Fruit fly (Drosophila melanogaster): ENCODE results near the gene heph.

The heph gene

DNA sequence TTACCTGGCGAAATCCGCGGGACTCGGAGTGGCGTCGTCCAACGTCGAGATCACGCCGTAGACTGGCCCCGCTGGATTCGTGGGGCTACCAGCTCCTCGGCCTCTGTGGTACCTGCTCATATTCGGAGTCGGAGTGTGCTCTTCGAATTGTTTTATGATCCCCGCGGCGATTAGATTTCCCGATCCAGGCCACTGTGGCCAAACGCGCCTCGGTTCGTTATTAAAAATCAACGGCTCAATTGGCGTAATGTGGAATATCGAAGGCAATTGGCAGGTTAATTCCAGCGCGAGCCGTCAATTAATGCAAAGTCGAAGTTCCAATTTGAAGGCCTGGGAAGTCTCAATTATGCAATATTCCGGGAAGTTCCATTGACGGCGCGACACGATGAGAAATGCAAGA, 205.7 kb downstream of the heph start:
- no peak for TF ChIP-seq br (GFP tag; optimal IDR thresholded peaks at IDR 0.05)
- no peak for TF ChIP-seq Dfd (GFP tag; optimal IDR thresholded peaks at IDR 0.05)
- TF ChIP-seq OdsH (GFP tag; optimal IDR thresholded peaks at IDR 0.05), result no peak

DNA sequence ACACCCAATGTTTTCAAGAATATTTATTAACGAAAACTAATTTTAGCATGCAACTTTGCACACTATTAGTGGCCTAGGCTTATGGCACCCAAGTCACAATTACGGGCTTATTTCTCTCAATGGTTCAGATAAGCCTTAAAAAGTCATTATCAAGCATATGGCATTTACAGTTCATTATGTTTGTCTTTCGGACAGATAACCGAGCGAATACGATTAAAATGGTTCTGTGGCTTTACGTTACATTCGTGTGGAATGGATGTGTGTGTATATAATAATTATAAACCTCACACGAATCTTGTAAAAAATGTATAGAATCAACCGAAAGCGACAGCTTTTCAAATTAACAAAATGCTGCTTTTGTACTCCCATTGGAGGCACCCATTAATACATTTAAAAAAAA, 206.7 kb downstream of the heph start:
- TF ChIP-seq sage (GFP tag; optimal IDR thresholded peaks at IDR 0.05) (peak; percentile 15), pan (optimal IDR thresholded peaks at IDR 0.05) (no peak), Dfd (GFP tag; optimal IDR thresholded peaks at IDR 0.05) (no peak), Dif (GFP tag; optimal IDR thresholded peaks at IDR 0.05; ENCODE audit: partially characterized antibody) (no peak), CG9705 (GFP tag; optimal IDR thresholded peaks at IDR 0.05) (no peak)

DNA sequence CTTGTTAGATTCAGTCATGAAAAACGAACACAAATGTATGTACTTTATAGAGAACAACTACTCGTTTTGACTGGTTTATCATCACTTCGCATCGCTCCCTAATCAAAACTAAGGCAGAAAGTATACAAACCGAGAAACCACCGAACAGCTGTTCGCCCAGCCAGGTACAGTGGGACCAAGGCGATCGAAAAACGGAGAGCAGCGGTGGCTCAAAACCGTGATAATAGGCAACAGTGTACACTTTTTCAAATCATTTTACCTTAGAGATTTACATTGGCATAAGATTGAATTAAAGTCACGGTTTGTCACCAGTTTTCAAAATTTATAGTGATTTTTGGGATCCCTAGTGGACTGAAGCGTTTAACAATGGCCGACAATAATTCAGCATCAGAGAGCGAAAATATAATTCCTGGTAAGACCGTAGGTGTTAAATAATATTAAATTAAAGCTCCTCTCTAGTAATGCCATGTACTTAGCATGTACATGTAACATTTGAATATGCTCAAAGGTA, 210.0 kb downstream of the heph start, which contains the start of the genes CG42233 and CG1971:
CG42233 (minus strand) TSS at position 51 of the 511 bp plus-strand sequence.
CG1971 (plus strand) TSS at position 241 of the 511 bp plus-strand sequence.
- TF ChIP-seq Hr83 (GFP tag; optimal IDR thresholded peaks at IDR 0.05; ENCODE audit: poor library complexity, severe bottlenecking) (peak; percentile 25), foxo (GFP tag; optimal IDR thresholded peaks at IDR 0.05) (peak in 1 of 2 experiments; percentile 63), CrebA (GFP tag; optimal IDR thresholded peaks at IDR 0.05; ENCODE audit: borderline replicate concordance) (no peak), woc (GFP tag; optimal IDR thresholded peaks at IDR 0.05) (peak; percentile 18), brk (GFP tag; optimal IDR thresholded peaks at IDR 0.05) (no peak)

DNA sequence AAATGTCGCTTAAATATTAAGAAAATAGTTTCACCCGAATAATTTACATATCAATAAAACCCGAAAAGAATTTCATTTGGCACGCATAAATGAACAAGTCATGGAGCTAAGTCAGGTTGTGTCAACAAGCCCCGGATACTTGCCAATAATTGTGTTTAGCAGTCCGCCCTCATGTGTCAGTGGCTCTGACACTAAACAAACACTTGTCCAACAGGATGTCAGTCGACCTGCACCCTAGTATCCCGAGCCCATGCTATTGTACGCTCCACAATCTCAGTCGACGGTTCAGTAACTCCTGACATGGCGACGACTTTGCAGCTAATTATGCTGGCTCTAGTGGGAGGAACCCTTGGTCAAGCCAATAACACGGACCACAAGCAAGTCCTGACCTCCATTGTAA, 214.7 kb downstream of the heph start, which contains the start of gene Ir100a:
Ir100a (plus strand) TSS at position 301 of the 400 bp plus-strand sequence.
- TF ChIP-seq h (GFP tag; optimal IDR thresholded peaks at IDR 0.05) (no peak), dmrt93B (GFP tag; optimal IDR thresholded peaks at IDR 0.05) (no peak), brk (GFP tag; optimal IDR thresholded peaks at IDR 0.05) (no peak), Abd-B (GFP tag; optimal IDR thresholded peaks at IDR 0.05) (no peak), Dif (GFP tag; optimal IDR thresholded peaks at IDR 0.05; ENCODE audit: partially characterized antibody) (no peak), Myc (optimal IDR thresholded peaks at IDR 0.05) (no peak)

All from whole organism, wandering third instar larva.